Worm (Caenorhabditis elegans) whole organism, mixed stage, embryonic: ENCODE data around the gene fbxb-57.

Source experiments
- ces-1 ChIP-seq: fragments of 150-350 bp; optimal IDR thresholded peaks from 2 replicates; lab custom pipeline; 2014; ENCODE audit warnings: missing biosample characterization, missing genetic modification reagents, missing genetic modification characterization
- lsy-2 ChIP-seq: fragments of 150-350 bp; optimal IDR thresholded peaks from 2 replicates; lab custom pipeline; 2014; ENCODE audit warnings: missing biosample characterization, missing genetic modification characterization
- nhr-28 ChIP-seq: fragments of 150-350 bp; optimal IDR thresholded peaks from 2 replicates; lab custom pipeline; 2014; ENCODE audit warnings: missing biosample characterization, missing genetic modification characterization
- snpc-4 ChIP-seq: fragments of 150-350 bp; optimal IDR thresholded peaks from 2 replicates; lab custom pipeline; 2014; ENCODE audit warnings: missing biosample characterization, missing genetic modification characterization
- unc-120 ChIP-seq: sonication (generic microtip); optimal IDR thresholded peaks from 2 replicates; lab custom pipeline; 2017; ENCODE audit warnings: missing genetic modification characterization, missing compliant biosample characterization; ENCODE audit not compliant: poor library complexity, severe bottlenecking

fbxb-57 gene

DNA sequence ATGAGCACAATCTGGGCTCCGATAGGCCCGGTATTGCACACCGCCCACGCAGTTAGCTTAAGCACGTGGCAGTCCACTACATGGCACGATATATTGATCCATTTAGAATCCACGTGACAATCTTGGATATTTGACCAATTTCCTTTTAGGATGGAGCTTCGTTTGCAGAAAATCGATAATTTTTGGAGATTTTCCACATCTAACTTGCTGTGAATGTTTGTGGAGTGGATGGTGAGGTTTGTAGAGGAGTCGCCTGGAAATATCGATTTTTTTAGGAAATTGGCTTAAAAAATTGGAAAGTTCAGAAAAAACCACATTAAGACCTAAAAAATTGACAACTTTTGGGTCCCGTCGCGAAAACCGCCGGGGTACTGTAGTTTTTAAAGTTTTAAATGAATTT lies 48.8 kb downstream of the fbxb-57 start:
- TF ChIP-seq lsy-2 (no peak), snpc-4 (tag; lab: Kevin White, UChicago) (no peak), nhr-28 (tag; lab: Kevin White, UChicago) (no peak), ces-1 (GFP tag; lab: Kevin White, UChicago) (no peak), unc-120 (tag; lab: Kevin White, UChicago) (no peak)
- TF ChIP-seq, all 35 proteins: peak for 0
